Worm (Caenorhabditis elegans) whole organism, L4 larva: ENCODE results near the gene srx-9.
A peak's percentile ranks its signal among the peaks of the same experiment; 100 is the strongest.

Source experiments
- D1046.2 ChIP-seq: fragments of 200-800 bp; sonication (Bioruptor generic); IDR thresholded peaks from 2 replicates; pipeline ENCODE4 v1.3.6; 2022; ENCODE audit warnings: missing genetic modification characterization, missing compliant biosample characterization
- F10B5.3 ChIP-seq: sonication (generic microtip); optimal IDR thresholded peaks from 2 replicates; lab custom pipeline; 2016; ENCODE audit warnings: mild to moderate bottlenecking, missing genetic modification characterization, missing compliant biosample characterization
- F37D6.2 ChIP-seq: sonication (generic microtip); optimal IDR thresholded peaks from 2 replicates; lab custom pipeline; 2016; ENCODE audit warnings: mild to moderate bottlenecking, missing genetic modification characterization, missing compliant biosample characterization
- R02D3.7 ChIP-seq: fragments of 150-350 bp; sonication (generic microtip); optimal IDR thresholded peaks from 3 replicates; lab custom pipeline; 2014; ENCODE audit warnings: missing biosample characterization, missing genetic modification characterization
- T26A8.4 ChIP-seq: fragments of 200-800 bp; sonication (Bioruptor generic); IDR thresholded peaks from 2 replicates; pipeline ENCODE4 v1.3.6; 2022; ENCODE audit warnings: missing genetic modification characterization, missing compliant biosample characterization
- Y48G9A.11 ChIP-seq: fragments of 200-800 bp; sonication (Bioruptor generic); IDR thresholded peaks from 2 replicates; pipeline ENCODE4 v1.3.6; 2022; ENCODE audit warnings: missing genetic modification reagents, missing genetic modification characterization, missing compliant biosample characterization
- Y5F2A.4 ChIP-seq: fragments of 200-800 bp; sonication (Bioruptor generic); optimal IDR thresholded peaks from 2 replicates; lab custom pipeline; 2018; ENCODE audit warnings: mild to moderate bottlenecking, missing genetic modification characterization, missing compliant biosample characterization
- Y75B8A.6 ChIP-seq: fragments of 200-800 bp; sonication (Bioruptor generic); IDR thresholded peaks from 2 replicates; pipeline ENCODE4 v1.3.6; 2022; ENCODE audit warnings: missing genetic modification reagents, missing genetic modification characterization, missing compliant biosample characterization
- ZK337.2 ChIP-seq: fragments of 200-800 bp; sonication (Bioruptor generic); IDR thresholded peaks from 2 replicates; pipeline ENCODE4 v1.3.6; 2022; ENCODE audit warnings: missing genetic modification reagents, missing genetic modification characterization, missing compliant biosample characterization
- ZK546.5 ChIP-seq, 2 experiments: sonication (generic microtip); optimal IDR thresholded peaks; 2 replicates each; lab custom pipeline; 2017; ENCODE audit warnings: missing biosample characterization in 2 of 2, missing genetic modification characterization in 2 of 2
- aha-1 ChIP-seq: fragments of 150-350 bp; peaks from one replicate; lab custom pipeline; 2014; ENCODE audit warnings: missing biosample characterization, missing genetic modification characterization
- aly-2 ChIP-seq: sonication (generic microtip); optimal IDR thresholded peaks from 2 replicates; lab custom pipeline; 2018; ENCODE audit warnings: missing biosample characterization, missing genetic modification characterization
- attf-4 ChIP-seq: sonication (generic microtip); optimal IDR thresholded peaks from 3 replicates; lab custom pipeline; 2017; ENCODE audit warnings: missing biosample characterization, missing genetic modification characterization
- ceh-28 ChIP-seq: fragments of 150-350 bp; optimal IDR thresholded peaks from 2 replicates; lab custom pipeline; 2014; ENCODE audit warnings: missing biosample characterization, missing genetic modification reagents, missing genetic modification characterization
- ctbp-1 ChIP-seq: fragments of 200-800 bp; sonication (Bioruptor generic); IDR thresholded peaks from 2 replicates; pipeline ENCODE4 v1.3.6; 2022; ENCODE audit warnings: missing genetic modification reagents, missing genetic modification characterization, missing compliant biosample characterization
- daf-12 ChIP-seq: fragments of 150-350 bp; optimal IDR thresholded peaks from 2 replicates; lab custom pipeline; 2014; ENCODE audit warnings: missing biosample characterization, missing genetic modification reagents, missing genetic modification characterization
- daf-16 ChIP-seq, 3 experiments: sonication (generic microtip); optimal IDR thresholded peaks; 2 replicates each; lab custom pipeline; 2016 to 2017; ENCODE audit warnings: missing genetic modification characterization in 3 of 3, missing genetic modification reagents in 3 of 3, mild to moderate bottlenecking in 2 of 3, missing compliant biosample characterization in 2 of 3, missing biosample characterization in 1 of 3, moderate library complexity in 1 of 3
- daf-19 ChIP-seq: fragments of 200-800 bp; sonication (Bioruptor generic); conservative IDR thresholded peaks from 2 replicates; pipeline ENCODE4 v1.3.6; 2022; ENCODE audit warnings: missing genetic modification characterization, missing compliant biosample characterization
- dmd-6 ChIP-seq: fragments of 200-800 bp; sonication (Bioruptor generic); IDR thresholded peaks from 2 replicates; pipeline ENCODE4 v1.3.6; 2022; ENCODE audit warnings: missing genetic modification reagents, missing genetic modification characterization, missing compliant biosample characterization
- dmd-9 ChIP-seq: fragments of 200-800 bp; sonication (Bioruptor generic); IDR thresholded peaks from 2 replicates; pipeline ENCODE4 v1.3.6; 2022; ENCODE audit warnings: missing genetic modification reagents, missing genetic modification characterization, missing compliant biosample characterization
- duxl-1 ChIP-seq: sonication (generic microtip); optimal IDR thresholded peaks from 2 replicates; lab custom pipeline; 2016; ENCODE audit warnings: mild to moderate bottlenecking, missing genetic modification characterization, moderate library complexity, missing compliant biosample characterization; ENCODE audit not compliant: poor library complexity
- dve-1 ChIP-seq: sonication (generic microtip); optimal IDR thresholded peaks from 2 replicates; lab custom pipeline; 2017; ENCODE audit warnings: antibody characterized with exemption, mild to moderate bottlenecking, missing genetic modification characterization, missing compliant biosample characterization; ENCODE audit not compliant: insufficient read depth
- egl-43 ChIP-seq: fragments of 200-800 bp; sonication (Bioruptor generic); IDR thresholded peaks from 2 replicates; pipeline ENCODE4 v1.3.6; 2022; ENCODE audit warnings: missing genetic modification reagents, missing genetic modification characterization, missing compliant biosample characterization
- fkh-10 ChIP-seq: fragments of 150-350 bp; optimal IDR thresholded peaks from 2 replicates; lab custom pipeline; 2014; ENCODE audit warnings: missing biosample characterization, missing genetic modification reagents, missing genetic modification characterization
- fos-1 ChIP-seq: fragments of 150-350 bp; optimal IDR thresholded peaks from 2 replicates; lab custom pipeline; 2014; ENCODE audit warnings: missing biosample characterization, missing genetic modification characterization
- hmg-1.1 ChIP-seq: fragments of 200-800 bp; sonication (Bioruptor generic); IDR thresholded peaks from 2 replicates; pipeline ENCODE4 v1.3.6; 2022; ENCODE audit warnings: missing genetic modification reagents, missing genetic modification characterization, missing compliant biosample characterization
- lim-7 ChIP-seq: fragments of 200-800 bp; sonication (Bioruptor generic); IDR thresholded peaks from 2 replicates; pipeline ENCODE4 v1.3.6; 2022; ENCODE audit warnings: missing genetic modification characterization, missing compliant biosample characterization
- lin-13 ChIP-seq: fragments of 150-350 bp; optimal IDR thresholded peaks from 2 replicates; lab custom pipeline; 2014; ENCODE audit warnings: missing biosample characterization, missing genetic modification reagents, missing genetic modification characterization
- lin-29 ChIP-seq: fragments of 200-800 bp; sonication (Bioruptor generic); IDR thresholded peaks from 2 replicates; pipeline ENCODE4 v1.3.6; 2022; ENCODE audit warnings: missing genetic modification reagents, missing genetic modification characterization, missing compliant biosample characterization
- lin-38 ChIP-seq: fragments of 200-800 bp; sonication (Bioruptor generic); IDR thresholded peaks from 2 replicates; pipeline ENCODE4 v1.3.6; 2022; ENCODE audit warnings: missing genetic modification reagents, missing genetic modification characterization, missing compliant biosample characterization
- lin-39 ChIP-seq: fragments of 150-350 bp; optimal IDR thresholded peaks from 2 replicates; lab custom pipeline; 2014; ENCODE audit warnings: missing biosample characterization, missing genetic modification reagents, missing genetic modification characterization
- lir-3 ChIP-seq: sonication (generic microtip); optimal IDR thresholded peaks from 2 replicates; lab custom pipeline; 2016; ENCODE audit warnings: mild to moderate bottlenecking, missing genetic modification characterization, missing compliant biosample characterization
- lsy-2 ChIP-seq, 2 experiments: fragments of 150-350 bp in 1 of 2; sonication (generic microtip) in 1 of 2; optimal IDR thresholded peaks; 2 replicates each; lab custom pipeline; 2014 to 2017; ENCODE audit warnings: missing biosample characterization in 2 of 2, missing genetic modification characterization in 2 of 2
- madf-5 ChIP-seq, 2 experiments: fragments of 200-800 bp; sonication (Bioruptor generic); IDR thresholded peaks; 2 replicates each; pipeline ENCODE4 v1.3.6; 2022; ENCODE audit warnings: missing compliant biosample characterization in 2 of 2, missing genetic modification characterization in 2 of 2
- madf-9 ChIP-seq: fragments of 200-800 bp; sonication (Bioruptor generic); conservative IDR thresholded peaks from 2 replicates; pipeline ENCODE4 v1.3.6; 2022; ENCODE audit warnings: missing genetic modification reagents, missing genetic modification characterization, missing compliant biosample characterization
- mep-1 ChIP-seq: fragments of 150-350 bp; sonication (generic microtip); optimal IDR thresholded peaks from 3 replicates; lab custom pipeline; 2014; ENCODE audit warnings: missing biosample characterization, missing genetic modification characterization
- nhr-237 ChIP-seq: sonication (generic microtip); optimal IDR thresholded peaks from 2 replicates; lab custom pipeline; 2017; ENCODE audit warnings: missing biosample characterization, missing genetic modification characterization
- nhr-25 ChIP-seq: sonication (generic microtip); optimal IDR thresholded peaks from 2 replicates; lab custom pipeline; 2017; ENCODE audit warnings: missing genetic modification characterization, mild to moderate bottlenecking, missing compliant biosample characterization, antibody characterized with exemption, moderate library complexity, borderline replicate concordance; ENCODE audit not compliant: insufficient read depth
- nhr-41 ChIP-seq: fragments of 200-800 bp; sonication (Bioruptor generic); IDR thresholded peaks from 2 replicates; pipeline ENCODE4 v1.3.6; 2022; ENCODE audit warnings: missing genetic modification reagents, missing genetic modification characterization, missing compliant biosample characterization
- nhr-42 ChIP-seq: fragments of 200-800 bp; sonication (Bioruptor generic); IDR thresholded peaks from 2 replicates; pipeline ENCODE4 v1.3.6; 2022; ENCODE audit warnings: missing genetic modification characterization, missing compliant biosample characterization
- nhr-6 ChIP-seq: fragments of 150-350 bp; optimal IDR thresholded peaks from 2 replicates; lab custom pipeline; 2014; ENCODE audit warnings: missing biosample characterization, missing genetic modification characterization
- nhr-76 ChIP-seq: fragments of 150-350 bp; optimal IDR thresholded peaks from 2 replicates; lab custom pipeline; 2014; ENCODE audit warnings: missing biosample characterization, missing genetic modification characterization
- php-3 ChIP-seq: fragments of 200-800 bp; sonication (Bioruptor generic); IDR thresholded peaks from 2 replicates; pipeline ENCODE4 v1.3.6; 2022; ENCODE audit warnings: missing genetic modification reagents, missing genetic modification characterization, missing compliant biosample characterization
- saeg-2 ChIP-seq: fragments of 200-800 bp; sonication (Bioruptor generic); IDR thresholded peaks from 2 replicates; pipeline ENCODE4 v1.3.6; 2022; ENCODE audit warnings: missing genetic modification reagents, missing genetic modification characterization, missing compliant biosample characterization
- sdz-12 ChIP-seq: fragments of 200-800 bp; sonication (Bioruptor generic); optimal IDR thresholded peaks from 2 replicates; lab custom pipeline; 2018; ENCODE audit warnings: mild to moderate bottlenecking, missing genetic modification characterization, missing compliant biosample characterization
- set-16 ChIP-seq: fragments of 200-800 bp; sonication (Bioruptor generic); IDR thresholded peaks from 2 replicates; pipeline ENCODE4 v1.3.6; 2022; ENCODE audit warnings: missing genetic modification reagents, missing genetic modification characterization, missing compliant biosample characterization
- tra-1 ChIP-seq: fragments of 200-800 bp; sonication (Bioruptor generic); IDR thresholded peaks from 2 replicates; pipeline ENCODE4 v1.3.6; 2022; ENCODE audit warnings: missing genetic modification reagents, missing genetic modification characterization, missing compliant biosample characterization
- unc-39 ChIP-seq: sonication (generic microtip); optimal IDR thresholded peaks from 2 replicates; lab custom pipeline; 2017; ENCODE audit warnings: missing biosample characterization, missing genetic modification characterization
- vab-7 ChIP-seq: fragments of 200-800 bp; sonication (Bioruptor generic); IDR thresholded peaks from 2 replicates; pipeline ENCODE4 v1.3.6; 2022; ENCODE audit warnings: missing genetic modification reagents, missing genetic modification characterization, missing compliant biosample characterization
- zip-11 ChIP-seq: fragments of 200-800 bp; sonication (Bioruptor generic); IDR thresholded peaks from 2 replicates; pipeline ENCODE4 v1.3.6; 2022; ENCODE audit warnings: missing genetic modification characterization, missing compliant biosample characterization

Gene srx-9

ce11 chrV:7434805-7435363, 39.6 kb upstream of the srx-9 start (continued):
- TF ChIP-seq dve-1 (tag; lab: Kevin White, UChicago) = peak; percentile 64
- no peak for TF ChIP-seq nhr-42 (GFP tag; lab: Robert Waterston, UW)
- no peak for TF ChIP-seq php-3 (GFP tag; lab: Robert Waterston, UW)
- TF ChIP-seq D1046.2 (GFP tag; lab: Robert Waterston, UW) = no peak
- no peak for TF ChIP-seq F37D6.2 (tag; lab: Kevin White, UChicago)
- TF ChIP-seq R02D3.7 (tag; lab: Kevin White, UChicago) = no peak
- no peak for TF ChIP-seq F10B5.3 (tag; lab: Kevin White, UChicago)
- TF ChIP-seq aly-2 = no peak
- TF ChIP-seq unc-39 = no peak
- no peak; the same call in 1 of the 2 replicates for TF ChIP-seq tra-1 (GFP tag; lab: Robert Waterston, UW)
- TF ChIP-seq ZK337.2 = no peak
- TF ChIP-seq fos-1 = no peak
- no peak for TF ChIP-seq saeg-2 (GFP tag; lab: Robert Waterston, UW)
- no peak for TF ChIP-seq ctbp-1 (GFP tag; lab: Robert Waterston, UW)
- no peak for TF ChIP-seq nhr-237 (tag; lab: Kevin White, UChicago)
- TF ChIP-seq ZK546.5 (tag; optimal IDR thresholded peaks at IDR 0.05; lab: Kevin White, UChicago) = no peak
- no peak for TF ChIP-seq sdz-12 (GFP tag; lab: Kevin White, UChicago)
- TF ChIP-seq dmd-6 (GFP tag; lab: Robert Waterston, UW) = peak; percentile 78
- no peak for TF ChIP-seq fkh-10 (GFP tag; lab: Kevin White, UChicago)
- no peak for TF ChIP-seq daf-19 (GFP tag; lab: Robert Waterston, UW)
- TF ChIP-seq nhr-6 (tag; lab: Kevin White, UChicago) = peak; percentile 28
- TF ChIP-seq vab-7 (GFP tag; lab: Robert Waterston, UW) = no peak
- TF ChIP-seq lir-3 (tag; lab: Kevin White, UChicago) = no peak
- no peak for TF ChIP-seq set-16
- TF ChIP-seq lsy-2 (tag; optimal IDR thresholded peaks at IDR 0.05; lab: Kevin White, UChicago) = peak in 1 of 2 experiments; percentile 68
- no peak for TF ChIP-seq Y48G9A.11 (GFP tag; lab: Robert Waterston, UW)
- no peak for TF ChIP-seq lim-7
- TF ChIP-seq mep-1 (tag; lab: Kevin White, UChicago) = peak; percentile 35
- no peak for TF ChIP-seq Y75B8A.6 (GFP tag; lab: Robert Waterston, UW)
- no peak for TF ChIP-seq ceh-28 (tag; lab: Kevin White, UChicago)
- no peak for TF ChIP-seq daf-12 (tag; lab: Kevin White, UChicago)
- no peak for TF ChIP-seq egl-43
- TF ChIP-seq nhr-41 (GFP tag; lab: Robert Waterston, UW) = no peak
- TF ChIP-seq lin-29 (GFP tag; lab: Robert Waterston, UW) = no peak
- no peak for TF ChIP-seq dmd-9 (GFP tag; lab: Robert Waterston, UW)
- TF ChIP-seq lin-13 (GFP tag; lab: Kevin White, UChicago) = no peak
- no peak for TF ChIP-seq Y5F2A.4
- TF ChIP-seq attf-4 (tag; lab: Kevin White, UChicago) = no peak
- TF ChIP-seq lin-39 (tag; lab: Kevin White, UChicago) = no peak
- TF ChIP-seq madf-5 (GFP tag; IDR thresholded peaks at IDR 0.05; lab: Robert Waterston, UW) = no peak
- TF ChIP-seq hmg-1.1 (GFP tag; lab: Robert Waterston, UW) = no peak; the same call in 1 of the 2 replicates
- peak; percentile 11; the same call in 1 of the 2 replicates for TF ChIP-seq T26A8.4 (GFP tag; lab: Robert Waterston, UW)
- TF ChIP-seq nhr-25 = no peak
- no peak for TF ChIP-seq aha-1
- TF ChIP-seq duxl-1 = peak; percentile 23
- TF ChIP-seq zip-11 (GFP tag; lab: Robert Waterston, UW) = no peak
- TF ChIP-seq nhr-76 = no peak
- no peak for TF ChIP-seq madf-9 (GFP tag; lab: Robert Waterston, UW)
- no peak for TF ChIP-seq lin-38 (GFP tag; lab: Robert Waterston, UW)
- no peak for TF ChIP-seq daf-16 (GFP tag; optimal IDR thresholded peaks at IDR 0.05; lab: Kevin White, UChicago)
- TF ChIP-seq daf-16 (tag; optimal IDR thresholded peaks at IDR 0.05; lab: Kevin White, UChicago) = peak; percentile 62
